Worm (Caenorhabditis elegans) whole organism, L4/young adult: Measurements from ENCODE around the gene R07B1.7.

Experiments
- W03F9.2 ChIP-seq: fragments of 150-350 bp; optimal IDR thresholded peaks from 2 replicates; lab custom pipeline; 2014; ENCODE audit warnings: missing biosample characterization, missing genetic modification characterization
- dao-5 ChIP-seq: sonication (generic microtip); optimal IDR thresholded peaks from 2 replicates; lab custom pipeline; 2016; ENCODE audit warnings: missing genotype, missing genetic modification characterization, moderate library complexity, missing compliant biosample characterization
- him-1 ChIP-seq: sonication (generic microtip); optimal IDR thresholded peaks from 2 replicates; lab custom pipeline; 2016; ENCODE audit warnings: missing genotype, missing genetic modification reagents, missing genetic modification characterization, missing compliant biosample characterization

DNA sequence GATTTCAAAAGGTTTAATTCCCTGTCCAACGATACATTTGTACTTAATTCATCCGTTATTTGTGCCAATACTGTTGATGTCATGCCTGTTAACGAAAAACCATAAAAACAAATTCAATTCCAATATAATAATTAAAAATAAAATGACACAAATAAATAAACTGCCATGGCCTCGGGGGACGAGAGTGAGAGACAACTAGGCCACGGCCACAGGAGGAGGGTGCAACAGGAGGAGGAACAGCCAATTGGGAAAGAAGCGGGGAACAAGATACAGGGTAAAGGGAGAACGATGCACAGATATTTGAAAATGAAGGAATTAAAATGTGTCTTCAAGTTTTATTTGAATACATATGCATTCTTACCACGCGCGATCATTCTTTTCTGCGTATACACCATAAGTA lies 48.4 kb downstream of the R07B1.7 start, which contains the start of gene F21G4.6:
- TF ChIP-seq W03F9.2 (tag; lab: Kevin White, UChicago) (no peak), dao-5 (tag; lab: Kevin White, UChicago) (no peak), him-1 (no peak)
